Worm (Caenorhabditis elegans): ENCODE measurements around the gene jnk-1.

jnk-1 gene

ce11 chrIV:6971213-6971612, 13.8 kb downstream of the jnk-1 start, which contains the start of gene ZK381.62:
Gene ZK381.62 (minus strand): TSS chrIV:6971313.
- TF ChIP-seq unc-39 (tag; optimal IDR thresholded peaks at IDR 0.05) (no peak), mab-5 (tag; optimal IDR thresholded peaks at IDR 0.05) (no peak), bed-3 (GFP tag; optimal IDR thresholded peaks at IDR 0.05) (no peak), sem-2 (GFP tag; optimal IDR thresholded peaks at IDR 0.05) (no peak)

ce11 chrIV:6972427-6972826, 15.0 kb downstream of the jnk-1 start, which contains the start of gene nhr-249:
Gene nhr-249 (minus strand): TSS chrIV:6972527.
- TF ChIP-seq mep-1 (tag; optimal IDR thresholded peaks at IDR 0.05) (no peak), mls-2 (tag; optimal IDR thresholded peaks at IDR 0.05) (no peak), ceh-83 (GFP tag; optimal IDR thresholded peaks at IDR 0.05) (no peak), lin-13 (tag; optimal IDR thresholded peaks at IDR 0.05) (no peak), pha-4 (tag; optimal IDR thresholded peaks at IDR 0.05) (no peak), unc-39 (tag; optimal IDR thresholded peaks at IDR 0.05) (no peak), drap-1 (GFP tag; optimal IDR thresholded peaks at IDR 0.05) (no peak), ceh-43 (GFP tag; optimal IDR thresholded peaks at IDR 0.05) (no peak), unc-62 (GFP tag; optimal IDR thresholded peaks at IDR 0.05) (no peak), nhr-12 (tag; optimal IDR thresholded peaks at IDR 0.05) (no peak), ceh-39 (tag; optimal IDR thresholded peaks at IDR 0.05) (no peak), nhr-237 (tag; optimal IDR thresholded peaks at IDR 0.05) (no peak), nhr-76 (tag; optimal IDR thresholded peaks at IDR 0.05) (no peak), lsy-2 (tag; optimal IDR thresholded peaks at IDR 0.05) (no peak), M03D4.4 (tag; optimal IDR thresholded peaks at IDR 0.05) (no peak), sem-2 (GFP tag; optimal IDR thresholded peaks at IDR 0.05) (no peak), flh-1 (GFP tag; optimal IDR thresholded peaks at IDR 0.05) (no peak), snpc-4 (tag; optimal IDR thresholded peaks at IDR 0.05) (no peak), lin-32 (GFP tag; optimal IDR thresholded peaks at IDR 0.05) (no peak)

ce11 chrIV:6974162-6974938, 16.9 kb downstream of the jnk-1 start:
- TF ChIP-seq lin-13 (tag; optimal IDR thresholded peaks at IDR 0.05): no peak
- TF ChIP-seq mab-5 (tag; optimal IDR thresholded peaks at IDR 0.05): no peak
- no peak for TF ChIP-seq ceh-83 (GFP tag; optimal IDR thresholded peaks at IDR 0.05)
- TF ChIP-seq elt-1 (tag; optimal IDR thresholded peaks at IDR 0.05; ENCODE audit: borderline replicate concordance, insufficient read depth): no peak
- no peak for TF ChIP-seq cnd-1 (tag; optimal IDR thresholded peaks at IDR 0.05)
- TF ChIP-seq tbx-8 (GFP tag; optimal IDR thresholded peaks at IDR 0.05): no peak
- TF ChIP-seq nhr-2 (tag; optimal IDR thresholded peaks at IDR 0.05): no peak
- TF ChIP-seq elt-3 (tag; optimal IDR thresholded peaks at IDR 0.05): no peak
- no peak for TF ChIP-seq unc-120 (tag; optimal IDR thresholded peaks at IDR 0.05; ENCODE audit: poor library complexity, severe bottlenecking)
- no peak for TF ChIP-seq nhr-76 (tag; optimal IDR thresholded peaks at IDR 0.05)
- TF ChIP-seq bed-3 (GFP tag; optimal IDR thresholded peaks at IDR 0.05): no peak
- TF ChIP-seq ham-2 (GFP tag; optimal IDR thresholded peaks at IDR 0.05): no peak
- TF ChIP-seq hlh-1 (tag; optimal IDR thresholded peaks at IDR 0.05): no peak
- TF ChIP-seq sptf-1 (tag; optimal IDR thresholded peaks at IDR 0.05): no peak

- TF ChIP-seq sptf-1 (tag; optimal IDR thresholded peaks at IDR 0.05): no peak
- TF ChIP-seq flh-1 (GFP tag; optimal IDR thresholded peaks at IDR 0.05): no peak
- TF ChIP-seq nhr-2 (tag; optimal IDR thresholded peaks at IDR 0.05): no peak
- no peak for TF ChIP-seq elt-1 (tag; optimal IDR thresholded peaks at IDR 0.05; ENCODE audit: borderline replicate concordance, insufficient read depth)
- no peak for TF ChIP-seq unc-120 (tag; optimal IDR thresholded peaks at IDR 0.05; ENCODE audit: poor library complexity, severe bottlenecking)
- TF ChIP-seq blmp-1 (tag; optimal IDR thresholded peaks at IDR 0.05): no peak
- no peak for TF ChIP-seq lin-32 (GFP tag; optimal IDR thresholded peaks at IDR 0.05)
- TF ChIP-seq mab-5 (tag; optimal IDR thresholded peaks at IDR 0.05): no peak
- no peak for TF ChIP-seq nhr-28 (tag; optimal IDR thresholded peaks at IDR 0.05)
Measured at ce11 chrIV:6977089-6977558, 19.7 kb downstream of the jnk-1 start, which contains the start of the genes pgl-1 and him-3. Gene pgl-1 (minus strand): TSS chrIV:6977318. Gene him-3 (plus strand): TSS chrIV:6977508.
